Worm (Caenorhabditis elegans) whole organism, late embryonic: Measurements from ENCODE around the gene K08E4.2.

ENCODE experiments used
- C08G9.2 ChIP-seq: sonication (generic microtip); optimal IDR thresholded peaks from 2 replicates; lab custom pipeline; 2016; ENCODE audit warnings: mild to moderate bottlenecking, missing genetic modification characterization, moderate library complexity, missing compliant biosample characterization
- C38D4.7 ChIP-seq: fragments of 200-800 bp; sonication (Bioruptor generic); optimal IDR thresholded peaks from 2 replicates; lab custom pipeline; 2018; ENCODE audit warnings: mild to moderate bottlenecking, missing genetic modification characterization, moderate library complexity, missing compliant biosample characterization
- F13H6.1 ChIP-seq: sonication (generic microtip); optimal IDR thresholded peaks from 2 replicates; lab custom pipeline; 2016; ENCODE audit warnings: missing genetic modification characterization, missing compliant biosample characterization
- T23F11.4 ChIP-seq: fragments of 200-800 bp; sonication (Bioruptor generic); optimal IDR thresholded peaks from 2 replicates; lab custom pipeline; 2018; ENCODE audit warnings: mild to moderate bottlenecking, missing genetic modification characterization, missing compliant biosample characterization
- Y22D7AL.16 ChIP-seq: sonication (generic microtip); optimal IDR thresholded peaks from 2 replicates; lab custom pipeline; 2016; ENCODE audit warnings: missing genetic modification characterization, missing compliant biosample characterization
- ahr-1 ChIP-seq: sonication (generic microtip); optimal IDR thresholded peaks from 2 replicates; lab custom pipeline; 2016; ENCODE audit warnings: missing genetic modification characterization, missing compliant biosample characterization
- ama-1 ChIP-seq: fragments of 150-350 bp; optimal IDR thresholded peaks from 2 replicates; lab custom pipeline; 2014
- ceh-2 ChIP-seq: sonication (generic microtip); optimal IDR thresholded peaks from 2 replicates; lab custom pipeline; 2016; ENCODE audit warnings: missing genotype, missing genetic modification characterization, missing compliant biosample characterization
- ceh-22 ChIP-seq: sonication (generic microtip); optimal IDR thresholded peaks from 2 replicates; lab custom pipeline; 2017; ENCODE audit warnings: missing biosample characterization, missing genetic modification characterization
- ceh-24 ChIP-seq: sonication (generic microtip); optimal IDR thresholded peaks from 2 replicates; lab custom pipeline; 2016; ENCODE audit warnings: mild to moderate bottlenecking, missing genetic modification characterization, missing compliant biosample characterization
- ceh-30 ChIP-seq: fragments of 150-350 bp; optimal IDR thresholded peaks from 2 replicates; lab custom pipeline; 2014; ENCODE audit warnings: missing biosample characterization, missing genetic modification characterization
- ceh-34 ChIP-seq: sonication (generic microtip); optimal IDR thresholded peaks from 2 replicates; lab custom pipeline; 2016; ENCODE audit warnings: mild to moderate bottlenecking, missing genetic modification characterization, missing compliant biosample characterization
- ceh-45 ChIP-seq: fragments of 200-800 bp; sonication (Bioruptor generic); IDR thresholded peaks from 2 replicates; pipeline ENCODE4 v1.3.6; 2022; ENCODE audit warnings: missing genetic modification reagents, missing genetic modification characterization, missing compliant biosample characterization
- ceh-6 ChIP-seq: fragments of 200-800 bp; sonication (Bioruptor generic); optimal IDR thresholded peaks from 2 replicates; lab custom pipeline; 2018; ENCODE audit warnings: mild to moderate bottlenecking, missing genetic modification characterization, missing compliant biosample characterization
- che-1 ChIP-seq: sonication (generic microtip); optimal IDR thresholded peaks from 2 replicates; lab custom pipeline; 2016; ENCODE audit warnings: mild to moderate bottlenecking, missing genetic modification characterization, missing compliant biosample characterization
- dmd-4 ChIP-seq: sonication (generic microtip); optimal IDR thresholded peaks from 2 replicates; lab custom pipeline; 2016; ENCODE audit warnings: borderline replicate concordance, missing genetic modification characterization, missing compliant biosample characterization
- elt-2 ChIP-seq: sonication (generic microtip); optimal IDR thresholded peaks from 2 replicates; lab custom pipeline; 2016; ENCODE audit warnings: missing genetic modification reagents, missing genetic modification characterization, missing compliant biosample characterization
- elt-4 ChIP-seq: sonication (generic microtip); optimal IDR thresholded peaks from 2 replicates; lab custom pipeline; 2016; ENCODE audit warnings: missing genetic modification characterization, missing compliant biosample characterization
- ets-4 ChIP-seq: sonication (generic microtip); optimal IDR thresholded peaks from 2 replicates; lab custom pipeline; 2016; ENCODE audit warnings: missing genetic modification characterization, missing compliant biosample characterization
- fax-1 ChIP-seq: sonication (generic microtip); optimal IDR thresholded peaks from 2 replicates; lab custom pipeline; 2016; ENCODE audit warnings: missing genotype, missing genetic modification characterization, missing compliant biosample characterization
- fkh-10 ChIP-seq: fragments of 150-350 bp; optimal IDR thresholded peaks from 2 replicates; lab custom pipeline; 2014; ENCODE audit warnings: missing biosample characterization, missing genetic modification reagents, missing genetic modification characterization
- fkh-6 ChIP-seq: sonication (generic microtip); optimal IDR thresholded peaks from 2 replicates; lab custom pipeline; 2016; ENCODE audit warnings: missing genetic modification characterization, missing compliant biosample characterization
- gmeb-2 ChIP-seq: sonication (generic microtip); optimal IDR thresholded peaks from 2 replicates; lab custom pipeline; 2016; ENCODE audit warnings: missing genetic modification characterization, inconsistent platforms, missing compliant biosample characterization
- hlh-13 ChIP-seq: fragments of 200-800 bp; sonication (Bioruptor generic); optimal IDR thresholded peaks from 2 replicates; lab custom pipeline; 2018; ENCODE audit warnings: mild to moderate bottlenecking, missing genetic modification characterization, missing compliant biosample characterization
- lim-6 ChIP-seq: sonication (generic microtip); optimal IDR thresholded peaks from 2 replicates; lab custom pipeline; 2016; ENCODE audit warnings: missing genetic modification characterization, missing compliant biosample characterization
- madf-2 ChIP-seq: sonication (generic microtip); optimal IDR thresholded peaks from 2 replicates; lab custom pipeline; 2017; ENCODE audit warnings: missing genetic modification characterization, missing compliant biosample characterization
- mec-3 ChIP-seq: sonication (generic microtip); optimal IDR thresholded peaks from 2 replicates; lab custom pipeline; 2016; ENCODE audit warnings: borderline replicate concordance, missing genetic modification characterization, missing compliant biosample characterization
- nhr-232 ChIP-seq: sonication (generic microtip); optimal IDR thresholded peaks from 2 replicates; lab custom pipeline; 2016; ENCODE audit warnings: missing genetic modification characterization, missing compliant biosample characterization
- npax-4 ChIP-seq: sonication (generic microtip); optimal IDR thresholded peaks from 2 replicates; lab custom pipeline; 2016; ENCODE audit warnings: missing genetic modification characterization, missing compliant biosample characterization
- pat-9 ChIP-seq: fragments of 200-800 bp; sonication (Bioruptor generic); optimal IDR thresholded peaks from 2 replicates; lab custom pipeline; 2018; ENCODE audit warnings: mild to moderate bottlenecking, missing genetic modification characterization, moderate library complexity, missing compliant biosample characterization
- pha-2 ChIP-seq: sonication (generic microtip); optimal IDR thresholded peaks from 2 replicates; lab custom pipeline; 2017; ENCODE audit warnings: mild to moderate bottlenecking, missing genetic modification characterization, missing compliant biosample characterization
- ref-2 ChIP-seq: sonication (generic microtip); optimal IDR thresholded peaks from 2 replicates; lab custom pipeline; 2016; ENCODE audit warnings: missing genetic modification characterization, missing compliant biosample characterization
- sdc-2 ChIP-seq: sonication (generic microtip); optimal IDR thresholded peaks from 2 replicates; lab custom pipeline; 2016; ENCODE audit warnings: missing genotype, missing genetic modification characterization, missing compliant biosample characterization
- sox-2 ChIP-seq: fragments of 200-800 bp; sonication (Bioruptor generic); IDR thresholded peaks from 2 replicates; pipeline ENCODE4 v1.3.6; 2022; ENCODE audit warnings: missing genetic modification reagents, missing genetic modification characterization, missing compliant biosample characterization
- tbx-2 ChIP-seq: sonication (generic microtip); optimal IDR thresholded peaks from 2 replicates; lab custom pipeline; 2016; ENCODE audit warnings: missing genetic modification characterization, missing compliant biosample characterization
- unc-42 ChIP-seq: sonication (generic microtip); optimal IDR thresholded peaks from 2 replicates; lab custom pipeline; 2016; ENCODE audit warnings: missing genotype, missing genetic modification characterization, missing compliant biosample characterization
- unc-55 ChIP-seq: sonication (generic microtip); optimal IDR thresholded peaks from 2 replicates; lab custom pipeline; 2017; ENCODE audit warnings: missing biosample characterization, missing genetic modification reagents, missing genetic modification characterization
- zip-5 ChIP-seq: sonication (generic microtip); optimal IDR thresholded peaks from 2 replicates; lab custom pipeline; 2016; ENCODE audit warnings: missing genetic modification characterization, missing compliant biosample characterization
- ztf-16 ChIP-seq: sonication (generic microtip); optimal IDR thresholded peaks from 2 replicates; lab custom pipeline; 2017; ENCODE audit warnings: missing genetic modification characterization, missing compliant biosample characterization

The K08E4.2 gene

DNA sequence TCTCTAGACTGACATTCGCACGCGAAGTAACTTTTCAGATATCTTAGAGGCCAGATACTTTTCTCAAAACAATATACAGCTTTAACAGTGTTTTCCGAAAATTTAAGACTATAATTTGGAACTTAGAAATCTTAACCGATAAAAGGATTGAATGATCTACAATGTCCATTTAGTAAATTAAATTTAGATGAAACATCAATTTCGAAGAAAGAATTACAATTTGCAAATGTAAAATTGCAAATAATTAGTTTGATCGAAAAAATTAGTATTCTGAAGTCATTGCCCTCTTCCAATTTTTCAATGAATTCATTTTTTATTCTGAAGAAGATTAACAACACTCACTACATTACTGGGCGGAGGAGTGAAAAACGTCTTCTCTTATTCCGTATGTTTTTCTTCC, 12.1 kb upstream of the K08E4.2 start, which contains the start of gene bath-37:
TSS of gene bath-37 (plus strand) at position 301 of the 400 bp plus-strand sequence.
- TF ChIP-seq che-1 (no peak), madf-2 (tag; lab: Kevin White, UChicago) (no peak), ets-4 (tag; lab: Kevin White, UChicago) (no peak), ztf-16 (no peak)

DNA sequence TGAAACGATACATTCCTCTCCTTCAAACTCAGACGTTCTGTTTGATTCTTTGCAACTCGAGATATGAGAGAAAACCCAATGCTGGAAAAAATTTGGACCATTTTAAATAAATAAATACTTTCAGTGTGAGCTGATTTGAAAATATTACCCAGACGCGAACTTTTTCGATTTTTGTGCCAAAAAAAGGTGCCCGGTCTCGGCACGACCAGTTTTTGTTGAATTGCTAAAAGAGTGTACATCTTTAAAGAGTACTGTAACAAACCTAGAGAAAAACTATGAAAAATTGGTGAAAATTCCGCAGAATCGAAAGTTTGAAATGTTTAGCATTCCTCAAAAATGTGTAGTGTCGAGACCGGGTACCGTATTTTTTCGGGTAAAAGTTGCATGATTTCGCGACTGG, 4.8 kb upstream of the K08E4.2 start, which contains the start of gene K08E4.8:
TSS of gene K08E4.8 (minus strand) at position 101 of the 400 bp plus-strand sequence.
- TF ChIP-seq ama-1 (lab: Kevin White, UChicago) (no peak), npax-4 (no peak), dmd-4 (no peak), sox-2 (GFP tag; lab: Robert Waterston, UW) (no peak), ceh-24 (no peak), fax-1 (tag; lab: Kevin White, UChicago) (no peak), F13H6.1 (no peak), che-1 (no peak), gmeb-2 (tag; lab: Kevin White, UChicago) (no peak), T23F11.4 (no peak)

DNA sequence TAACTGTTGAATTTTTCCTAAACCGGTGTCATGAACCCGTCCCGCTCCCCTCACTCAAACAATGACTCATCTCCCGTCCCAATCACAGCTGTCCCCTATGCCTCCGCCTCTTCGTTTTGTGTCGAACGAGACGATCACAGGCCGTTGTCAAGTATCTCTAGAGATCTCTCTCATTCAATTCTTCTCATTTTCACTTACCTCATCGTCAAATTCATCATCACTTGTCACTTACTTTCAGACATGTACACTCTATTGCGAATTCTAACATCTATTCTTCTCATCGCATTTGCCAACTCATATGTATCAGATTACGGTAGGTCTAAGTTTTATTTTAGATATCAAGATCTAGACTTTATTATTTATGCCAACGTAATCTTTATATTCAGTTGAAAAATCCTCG, 1.1 kb upstream of the K08E4.2 start, which contains the start of gene K08E4.3:
TSS of gene K08E4.3 (plus strand) at position 235 of the 400 bp plus-strand sequence.
- TF ChIP-seq fkh-6 (tag; lab: Kevin White, UChicago): no peak
- peak; percentile 57 for TF ChIP-seq unc-55
- no peak for TF ChIP-seq ceh-34 (tag; lab: Kevin White, UChicago)

DNA sequence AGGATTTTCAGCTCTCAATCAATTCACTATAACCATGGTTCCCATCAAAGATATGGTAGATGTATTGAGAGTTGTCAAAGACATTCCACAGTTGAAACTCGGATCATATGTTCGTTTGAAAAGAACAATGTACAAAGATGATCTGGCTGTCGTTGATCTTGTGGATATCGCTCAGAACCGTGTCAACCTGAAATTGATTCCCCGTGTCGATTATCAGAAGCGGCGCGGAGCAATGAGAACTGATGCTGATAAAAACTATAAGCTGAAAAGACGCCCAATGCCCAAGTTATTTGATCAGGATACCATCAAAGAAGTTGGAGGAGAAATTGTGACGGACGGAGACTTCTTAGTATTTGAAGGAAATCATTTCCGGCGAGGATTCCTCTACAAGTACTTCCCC, 4.0 kb downstream of the K08E4.2 start:
- no peak for TF ChIP-seq pat-9 (tag; lab: Kevin White, UChicago)
- no peak for TF ChIP-seq sdc-2 (tag; lab: Kevin White, UChicago)
- TF ChIP-seq ceh-45 (GFP tag; lab: Robert Waterston, UW): no peak
- TF ChIP-seq C08G9.2 (tag; lab: Kevin White, UChicago): no peak
- no peak for TF ChIP-seq lim-6 (tag; lab: Kevin White, UChicago)
- TF ChIP-seq ahr-1: no peak
- no peak for TF ChIP-seq ceh-24
- no peak for TF ChIP-seq fkh-10 (GFP tag; lab: Kevin White, UChicago)
- TF ChIP-seq zip-5: no peak
- no peak for TF ChIP-seq ama-1 (lab: Kevin White, UChicago)
- no peak for TF ChIP-seq ref-2 (tag; lab: Kevin White, UChicago)
- no peak for TF ChIP-seq ceh-34 (tag; lab: Kevin White, UChicago)
- TF ChIP-seq elt-2 (tag; lab: Kevin White, UChicago): no peak
- no peak for TF ChIP-seq hlh-13 (GFP tag; lab: Kevin White, UChicago)
- no peak for TF ChIP-seq nhr-232

- TF ChIP-seq ceh-2 (no peak), pat-9 (tag; lab: Kevin White, UChicago) (no peak), pha-2 (tag; lab: Kevin White, UChicago) (no peak), elt-4 (tag; lab: Kevin White, UChicago) (no peak), ceh-6 (GFP tag; lab: Kevin White, UChicago) (no peak), ref-2 (tag; lab: Kevin White, UChicago) (no peak), ceh-30 (tag; lab: Kevin White, UChicago) (no peak), mec-3 (tag; lab: Kevin White, UChicago) (no peak), nhr-232 (no peak), Y22D7AL.16 (tag; lab: Kevin White, UChicago) (no peak), unc-55 (no peak), tbx-2 (tag; lab: Kevin White, UChicago) (no peak), C38D4.7 (GFP tag; lab: Kevin White, UChicago) (no peak), C08G9.2 (tag; lab: Kevin White, UChicago) (no peak), che-1 (no peak), ceh-22 (tag; lab: Kevin White, UChicago) (no peak), gmeb-2 (tag; lab: Kevin White, UChicago) (no peak), unc-42 (tag; lab: Kevin White, UChicago) (no peak), fkh-10 (GFP tag; lab: Kevin White, UChicago) (no peak)
Measured at ce11 chrIV:12051049-12051792, 5.2 kb downstream of the K08E4.2 start, which contains the start of the genes bre-5 and spt-5. Gene bre-5 (minus strand): TSS chrIV:12051215. Gene spt-5 (plus strand): TSS chrIV:12051491.
